Worm (Caenorhabditis elegans) whole organism, L4 larva: ENCODE results near the gene Y116F11A.6.

Experiments
- ama-1 ChIP-seq: fragments of 150-350 bp; optimal IDR thresholded peaks from 2 replicates; lab custom pipeline; 2014; ENCODE audit warnings: inconsistent platforms, mixed read lengths
- dmd-8 ChIP-seq: fragments of 200-800 bp; sonication (Bioruptor generic); IDR thresholded peaks from 2 replicates; pipeline ENCODE4 v1.3.6; 2022; ENCODE audit warnings: missing genetic modification characterization, missing compliant biosample characterization
- nhr-41 ChIP-seq: fragments of 200-800 bp; sonication (Bioruptor generic); IDR thresholded peaks from 2 replicates; pipeline ENCODE4 v1.3.6; 2022; ENCODE audit warnings: missing genetic modification reagents, missing genetic modification characterization, missing compliant biosample characterization
- set-16 ChIP-seq: fragments of 200-800 bp; sonication (Bioruptor generic); IDR thresholded peaks from 2 replicates; pipeline ENCODE4 v1.3.6; 2022; ENCODE audit warnings: missing genetic modification reagents, missing genetic modification characterization, missing compliant biosample characterization
- vab-7 ChIP-seq: fragments of 200-800 bp; sonication (Bioruptor generic); IDR thresholded peaks from 2 replicates; pipeline ENCODE4 v1.3.6; 2022; ENCODE audit warnings: missing genetic modification reagents, missing genetic modification characterization, missing compliant biosample characterization
- ztf-11 ChIP-seq: fragments of 150-350 bp; optimal IDR thresholded peaks from 2 replicates; lab custom pipeline; 2014; ENCODE audit warnings: missing biosample characterization, missing genetic modification characterization

ce11 chrV:19728731-19729130, 9.4 kb downstream of the Y116F11A.6 start, which contains the start of gene Y116F11A.3:
- no peak for TF ChIP-seq nhr-41 (GFP tag; lab: Robert Waterston, UW)
- TF ChIP-seq set-16 (GFP tag; lab: Robert Waterston, UW), result no peak
- no peak for TF ChIP-seq dmd-8 (GFP tag; lab: Robert Waterston, UW)
- TF ChIP-seq ztf-11, result no peak
- TF ChIP-seq ama-1, result no peak
- no peak for TF ChIP-seq vab-7
